Worm (Caenorhabditis elegans) whole organism, L4 larva: Measurements from ENCODE around the gene col-43.
A peak's percentile ranks its signal among the peaks of the same experiment; 100 is the strongest.

ENCODE experiments used
- D1046.2 ChIP-seq: fragments of 200-800 bp; sonication (Bioruptor generic); IDR thresholded peaks from 2 replicates; pipeline ENCODE4 v1.3.6; 2022; ENCODE audit warnings: missing genetic modification characterization, missing compliant biosample characterization
- F10B5.3 ChIP-seq: sonication (generic microtip); optimal IDR thresholded peaks from 2 replicates; lab custom pipeline; 2016; ENCODE audit warnings: mild to moderate bottlenecking, missing genetic modification characterization, missing compliant biosample characterization
- F37D6.2 ChIP-seq: sonication (generic microtip); optimal IDR thresholded peaks from 2 replicates; lab custom pipeline; 2016; ENCODE audit warnings: mild to moderate bottlenecking, missing genetic modification characterization, missing compliant biosample characterization
- R02D3.7 ChIP-seq: fragments of 150-350 bp; sonication (generic microtip); optimal IDR thresholded peaks from 3 replicates; lab custom pipeline; 2014; ENCODE audit warnings: missing biosample characterization, missing genetic modification characterization
- T20F7.1 ChIP-seq: fragments of 200-800 bp; sonication (Bioruptor generic); optimal IDR thresholded peaks from 2 replicates; lab custom pipeline; 2018; ENCODE audit warnings: mild to moderate bottlenecking, missing genetic modification characterization, missing compliant biosample characterization
- Y48G9A.11 ChIP-seq: fragments of 200-800 bp; sonication (Bioruptor generic); IDR thresholded peaks from 2 replicates; pipeline ENCODE4 v1.3.6; 2022; ENCODE audit warnings: missing genetic modification reagents, missing genetic modification characterization, missing compliant biosample characterization
- Y75B8A.6 ChIP-seq: fragments of 200-800 bp; sonication (Bioruptor generic); IDR thresholded peaks from 2 replicates; pipeline ENCODE4 v1.3.6; 2022; ENCODE audit warnings: missing genetic modification reagents, missing genetic modification characterization, missing compliant biosample characterization
- ZK337.2 ChIP-seq: fragments of 200-800 bp; sonication (Bioruptor generic); IDR thresholded peaks from 2 replicates; pipeline ENCODE4 v1.3.6; 2022; ENCODE audit warnings: missing genetic modification reagents, missing genetic modification characterization, missing compliant biosample characterization
- aly-2 ChIP-seq: sonication (generic microtip); optimal IDR thresholded peaks from 2 replicates; lab custom pipeline; 2018; ENCODE audit warnings: missing biosample characterization, missing genetic modification characterization
- ama-1 ChIP-seq: fragments of 150-350 bp; optimal IDR thresholded peaks from 2 replicates; lab custom pipeline; 2014; ENCODE audit warnings: inconsistent platforms, mixed read lengths
- arid-1 ChIP-seq: fragments of 200-800 bp; sonication (Bioruptor generic); conservative IDR thresholded peaks from 2 replicates; pipeline ENCODE4 v1.3.6; 2022; ENCODE audit warnings: missing genetic modification reagents, missing genetic modification characterization, missing compliant biosample characterization
- ceh-28 ChIP-seq: fragments of 150-350 bp; optimal IDR thresholded peaks from 2 replicates; lab custom pipeline; 2014; ENCODE audit warnings: missing biosample characterization, missing genetic modification reagents, missing genetic modification characterization
- ceh-82 ChIP-seq: sonication (generic microtip); optimal IDR thresholded peaks from 2 replicates; lab custom pipeline; 2017; ENCODE audit warnings: missing biosample characterization, missing genetic modification characterization
- ces-1 ChIP-seq: fragments of 150-350 bp; sonication (generic microtip); optimal IDR thresholded peaks from 4 replicates; lab custom pipeline; 2014; ENCODE audit warnings: missing biosample characterization, missing genetic modification reagents, missing genetic modification characterization
- cey-2 ChIP-seq: sonication (generic microtip); optimal IDR thresholded peaks from 3 replicates; lab custom pipeline; 2017; ENCODE audit warnings: missing genetic modification characterization, mild to moderate bottlenecking, missing compliant biosample characterization, antibody characterized with exemption, borderline replicate concordance; ENCODE audit not compliant: insufficient read depth
- ctbp-1 ChIP-seq: fragments of 200-800 bp; sonication (Bioruptor generic); IDR thresholded peaks from 2 replicates; pipeline ENCODE4 v1.3.6; 2022; ENCODE audit warnings: missing genetic modification reagents, missing genetic modification characterization, missing compliant biosample characterization
- daf-12 ChIP-seq: fragments of 150-350 bp; optimal IDR thresholded peaks from 2 replicates; lab custom pipeline; 2014; ENCODE audit warnings: missing biosample characterization, missing genetic modification reagents, missing genetic modification characterization
- daf-16 ChIP-seq, 3 experiments: sonication (generic microtip); optimal IDR thresholded peaks; 2 replicates each; lab custom pipeline; 2016 to 2017; ENCODE audit warnings: missing genetic modification characterization in 3 of 3, missing genetic modification reagents in 3 of 3, mild to moderate bottlenecking in 2 of 3, missing compliant biosample characterization in 2 of 3, missing biosample characterization in 1 of 3, moderate library complexity in 1 of 3
- daf-8 ChIP-seq: fragments of 200-800 bp; sonication (Bioruptor generic); IDR thresholded peaks from 2 replicates; pipeline ENCODE4 v1.3.6; 2022; ENCODE audit warnings: missing genetic modification characterization, missing compliant biosample characterization
- dmd-8 ChIP-seq: fragments of 200-800 bp; sonication (Bioruptor generic); IDR thresholded peaks from 2 replicates; pipeline ENCODE4 v1.3.6; 2022; ENCODE audit warnings: missing genetic modification characterization, missing compliant biosample characterization
- dpl-1 ChIP-seq: fragments of 150-350 bp; optimal IDR thresholded peaks from 2 replicates; lab custom pipeline; 2014; ENCODE audit warnings: missing biosample characterization, missing genetic modification reagents, missing genetic modification characterization
- duxl-1 ChIP-seq: sonication (generic microtip); optimal IDR thresholded peaks from 2 replicates; lab custom pipeline; 2016; ENCODE audit warnings: mild to moderate bottlenecking, missing genetic modification characterization, moderate library complexity, missing compliant biosample characterization; ENCODE audit not compliant: poor library complexity
- egl-27 ChIP-seq: sonication (generic microtip); optimal IDR thresholded peaks from 3 replicates; lab custom pipeline; 2017; ENCODE audit warnings: missing biosample characterization, missing genetic modification reagents, missing genetic modification characterization
- fos-1 ChIP-seq: fragments of 150-350 bp; optimal IDR thresholded peaks from 2 replicates; lab custom pipeline; 2014; ENCODE audit warnings: missing biosample characterization, missing genetic modification characterization
- hif-1 ChIP-seq, 2 experiments: sonication (generic microtip); optimal IDR thresholded peaks; 2 replicates each; lab custom pipeline; 2016 to 2017; ENCODE audit warnings: missing compliant biosample characterization in 2 of 2, missing genetic modification characterization in 2 of 2, missing genetic modification reagents in 2 of 2, missing genotype in 2 of 2, mild to moderate bottlenecking in 1 of 2
- hlh-30 ChIP-seq: sonication (generic microtip); optimal IDR thresholded peaks from 2 replicates; lab custom pipeline; 2017; ENCODE audit warnings: antibody characterized with exemption, mild to moderate bottlenecking, missing genetic modification characterization, missing compliant biosample characterization; ENCODE audit not compliant: insufficient read depth
- hmg-1.1 ChIP-seq: fragments of 200-800 bp; sonication (Bioruptor generic); IDR thresholded peaks from 2 replicates; pipeline ENCODE4 v1.3.6; 2022; ENCODE audit warnings: missing genetic modification reagents, missing genetic modification characterization, missing compliant biosample characterization
- jun-1 ChIP-seq: fragments of 150-350 bp; optimal IDR thresholded peaks from 2 replicates; lab custom pipeline; 2014; ENCODE audit warnings: missing biosample characterization, missing genetic modification reagents, missing genetic modification characterization
- lin-39 ChIP-seq: fragments of 150-350 bp; optimal IDR thresholded peaks from 2 replicates; lab custom pipeline; 2014; ENCODE audit warnings: missing biosample characterization, missing genetic modification reagents, missing genetic modification characterization
- lsy-2 ChIP-seq, 2 experiments: fragments of 150-350 bp in 1 of 2; sonication (generic microtip) in 1 of 2; optimal IDR thresholded peaks; 2 replicates each; lab custom pipeline; 2014 to 2017; ENCODE audit warnings: missing biosample characterization in 2 of 2, missing genetic modification characterization in 2 of 2
- mdl-1 ChIP-seq, 2 experiments: fragments of 150-350 bp in 1 of 2; sonication (generic microtip) in 1 of 2; optimal IDR thresholded peaks; 2 replicates each; lab custom pipeline; 2014 to 2017; ENCODE audit warnings: missing biosample characterization in 2 of 2, missing genetic modification characterization in 2 of 2
- mdt-29 ChIP-seq: fragments of 200-800 bp; sonication (Bioruptor generic); IDR thresholded peaks from 2 replicates; pipeline ENCODE4 v1.3.6; 2022; ENCODE audit warnings: missing genetic modification reagents, missing genetic modification characterization, missing compliant biosample characterization
- nhr-10 ChIP-seq: fragments of 150-350 bp; optimal IDR thresholded peaks from 2 replicates; lab custom pipeline; 2014; ENCODE audit warnings: missing biosample characterization, missing genetic modification characterization
- nhr-102 ChIP-seq: sonication (generic microtip); optimal IDR thresholded peaks from 2 replicates; lab custom pipeline; 2016; ENCODE audit warnings: mild to moderate bottlenecking, missing genetic modification characterization, moderate library complexity, missing compliant biosample characterization
- nhr-25 ChIP-seq: sonication (generic microtip); optimal IDR thresholded peaks from 2 replicates; lab custom pipeline; 2017; ENCODE audit warnings: missing genetic modification characterization, mild to moderate bottlenecking, missing compliant biosample characterization, antibody characterized with exemption, moderate library complexity, borderline replicate concordance; ENCODE audit not compliant: insufficient read depth
- nhr-28 ChIP-seq: fragments of 150-350 bp; optimal IDR thresholded peaks from 2 replicates; lab custom pipeline; 2014; ENCODE audit warnings: missing biosample characterization, missing genetic modification characterization
- nhr-42 ChIP-seq: fragments of 200-800 bp; sonication (Bioruptor generic); IDR thresholded peaks from 2 replicates; pipeline ENCODE4 v1.3.6; 2022; ENCODE audit warnings: missing genetic modification characterization, missing compliant biosample characterization
- nhr-77 ChIP-seq: fragments of 150-350 bp; optimal IDR thresholded peaks from 2 replicates; lab custom pipeline; 2014; ENCODE audit warnings: missing biosample characterization, missing genetic modification characterization
- pha-4 ChIP-seq, 2 experiments: fragments of 150-350 bp in 1 of 2; fragments of 200-800 bp in 1 of 2; sonication (Bioruptor generic) in 1 of 2; IDR thresholded peaks in 1 of 2; optimal IDR thresholded peaks in 1 of 2; 2 replicates each; pipeline versions ENCODE4 v1.3.6 to Lab custom; 2014 to 2022; ENCODE audit warnings: missing genetic modification characterization in 2 of 2, missing genetic modification reagents in 2 of 2, missing biosample characterization in 1 of 2, missing compliant biosample characterization in 1 of 2
- pqm-1 ChIP-seq: sonication (generic microtip); optimal IDR thresholded peaks from 2 replicates; lab custom pipeline; 2017; ENCODE audit warnings: missing biosample characterization, missing genetic modification characterization
- saeg-2 ChIP-seq: fragments of 200-800 bp; sonication (Bioruptor generic); IDR thresholded peaks from 2 replicates; pipeline ENCODE4 v1.3.6; 2022; ENCODE audit warnings: missing genetic modification reagents, missing genetic modification characterization, missing compliant biosample characterization
- sdz-12 ChIP-seq: fragments of 200-800 bp; sonication (Bioruptor generic); optimal IDR thresholded peaks from 2 replicates; lab custom pipeline; 2018; ENCODE audit warnings: mild to moderate bottlenecking, missing genetic modification characterization, missing compliant biosample characterization
- snpc-1.2 ChIP-seq: fragments of 200-800 bp; sonication (Bioruptor generic); IDR thresholded peaks from 2 replicates; pipeline ENCODE4 v1.3.6; 2022; ENCODE audit warnings: missing genetic modification reagents, missing genetic modification characterization, missing compliant biosample characterization
- snpc-4 ChIP-seq: fragments of 150-350 bp; optimal IDR thresholded peaks from 2 replicates; lab custom pipeline; 2014; ENCODE audit warnings: missing biosample characterization, missing genetic modification characterization
- spr-3 ChIP-seq: fragments of 200-800 bp; sonication (Bioruptor generic); optimal IDR thresholded peaks from 2 replicates; lab custom pipeline; 2018; ENCODE audit warnings: mild to moderate bottlenecking, missing genetic modification characterization, missing compliant biosample characterization
- tag-97 ChIP-seq: fragments of 200-800 bp; sonication (Bioruptor generic); IDR thresholded peaks from 2 replicates; pipeline ENCODE4 v1.3.6; 2022; ENCODE audit warnings: missing genetic modification characterization, missing compliant biosample characterization
- tra-1 ChIP-seq: fragments of 200-800 bp; sonication (Bioruptor generic); IDR thresholded peaks from 2 replicates; pipeline ENCODE4 v1.3.6; 2022; ENCODE audit warnings: missing genetic modification reagents, missing genetic modification characterization, missing compliant biosample characterization
- unc-39 ChIP-seq: sonication (generic microtip); optimal IDR thresholded peaks from 2 replicates; lab custom pipeline; 2017; ENCODE audit warnings: missing biosample characterization, missing genetic modification characterization
- zfp-2 ChIP-seq: sonication (generic microtip); optimal IDR thresholded peaks from 2 replicates; lab custom pipeline; 2016; ENCODE audit warnings: mild to moderate bottlenecking, missing genetic modification characterization, missing compliant biosample characterization
- zip-11 ChIP-seq: fragments of 200-800 bp; sonication (Bioruptor generic); IDR thresholded peaks from 2 replicates; pipeline ENCODE4 v1.3.6; 2022; ENCODE audit warnings: missing genetic modification characterization, missing compliant biosample characterization

The col-43 gene

DNA sequence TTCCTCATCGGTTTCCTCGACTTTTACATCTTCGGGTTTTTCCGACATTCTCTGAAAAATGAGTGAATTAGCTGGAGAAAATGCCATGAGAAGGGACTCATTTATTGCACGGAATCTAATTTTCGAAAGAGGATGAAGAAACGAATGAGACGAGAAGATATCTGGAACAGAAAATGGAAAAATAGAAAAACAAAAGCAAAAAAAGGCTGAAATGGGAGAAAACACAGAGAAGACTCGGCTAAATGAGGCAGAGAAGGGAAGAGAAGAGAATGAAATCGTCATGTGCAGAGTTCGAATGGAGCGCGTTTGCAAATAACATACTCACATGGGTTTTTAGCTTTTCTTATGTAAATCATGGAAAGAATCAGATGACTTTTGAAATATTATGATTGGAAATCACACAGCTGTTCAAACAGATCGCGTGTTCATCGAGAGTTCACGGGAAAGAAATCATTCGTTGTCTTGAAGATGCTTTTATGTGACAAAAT, 36.8 kb downstream of the col-43 start, which contains the start of gene Y97E10AR.6 (continued):
- TF ChIP-seq hmg-1.1 (0 out of 2 replicates have a peak, but pooled peaks have one; percentile 22), nhr-42 (no peak), ceh-82 (tag; lab: Kevin White, UChicago) (no peak), saeg-2 (GFP tag; lab: Robert Waterston, UW) (no peak), ctbp-1 (GFP tag; lab: Robert Waterston, UW) (no peak), egl-27 (tag; lab: Kevin White, UChicago) (no peak), mdt-29 (GFP tag; lab: Robert Waterston, UW) (no peak), T20F7.1 (GFP tag; lab: Kevin White, UChicago) (peak; percentile 31), R02D3.7 (tag; lab: Kevin White, UChicago) (no peak), mdl-1 (tag; optimal IDR thresholded peaks at IDR 0.05; lab: Kevin White, UChicago) (peak in 1 of 2 experiments; percentile 64), lin-39 (tag; lab: Kevin White, UChicago) (no peak), spr-3 (no peak), pha-4 (GFP tag; IDR thresholded peaks at IDR 0.05; lab: Robert Waterston, UW) (no peak), pha-4 (tag; optimal IDR thresholded peaks at IDR 0.05; lab: Kevin White, UChicago) (peak; percentile 16), nhr-10 (tag; lab: Kevin White, UChicago) (no peak), ZK337.2 (GFP tag; lab: Robert Waterston, UW) (no peak), tra-1 (GFP tag; lab: Robert Waterston, UW) (no peak), nhr-102 (tag; lab: Kevin White, UChicago) (no peak), ama-1 (lab: Kevin White, UChicago) (peak; percentile 50), zfp-2 (tag; lab: Kevin White, UChicago) (no peak), jun-1 (no peak), ces-1 (GFP tag; lab: Kevin White, UChicago) (no peak), dpl-1 (GFP tag; lab: Kevin White, UChicago) (no peak), nhr-28 (tag; lab: Kevin White, UChicago) (peak; percentile 43), pqm-1 (tag; lab: Kevin White, UChicago) (no peak), fos-1 (tag; lab: Kevin White, UChicago) (no peak), D1046.2 (GFP tag; lab: Robert Waterston, UW) (no peak), dmd-8 (GFP tag; lab: Robert Waterston, UW) (no peak), duxl-1 (tag; lab: Kevin White, UChicago) (no peak), lsy-2 (tag; optimal IDR thresholded peaks at IDR 0.05; lab: Kevin White, UChicago) (peak in 1 of 2 experiments; percentile 50), F37D6.2 (tag; lab: Kevin White, UChicago) (no peak), daf-8 (no peak), arid-1 (GFP tag; lab: Robert Waterston, UW) (no peak), snpc-1.2 (GFP tag; lab: Robert Waterston, UW) (no peak), hif-1 (tag; optimal IDR thresholded peaks at IDR 0.05; lab: Kevin White, UChicago) (peak in 1 of 2 experiments; percentile 14), Y75B8A.6 (GFP tag; lab: Robert Waterston, UW) (no peak), cey-2 (no peak), hlh-30 (tag; lab: Kevin White, UChicago) (peak; percentile 98), nhr-25 (tag; lab: Kevin White, UChicago) (no peak), sdz-12 (no peak), nhr-77 (tag; lab: Kevin White, UChicago) (no peak), aly-2 (tag; lab: Kevin White, UChicago) (no peak), daf-16 (GFP tag; optimal IDR thresholded peaks at IDR 0.05; lab: Kevin White, UChicago) (no peak), daf-16 (tag; optimal IDR thresholded peaks at IDR 0.05; lab: Kevin White, UChicago) (peak; percentile 25), snpc-4 (tag; lab: Kevin White, UChicago) (no peak), ceh-28 (no peak), zip-11 (GFP tag; lab: Robert Waterston, UW) (no peak), F10B5.3 (tag; lab: Kevin White, UChicago) (no peak), daf-12 (tag; lab: Kevin White, UChicago) (no peak), tag-97 (GFP tag; lab: Robert Waterston, UW) (no peak), unc-39 (tag; lab: Kevin White, UChicago) (no peak), Y48G9A.11 (GFP tag; lab: Robert Waterston, UW) (no peak)
